Worm (Caenorhabditis elegans) whole organism, L2 larva: Measurements from ENCODE around the gene T03F6.9.
A peak's percentile ranks its signal among the peaks of the same experiment; 100 is the strongest.

Experiments used
- C34F6.9 ChIP-seq: fragments of 150-350 bp; optimal IDR thresholded peaks from 2 replicates; lab custom pipeline; 2014; ENCODE audit warnings: missing biosample characterization, missing genetic modification characterization
- F13H6.1 ChIP-seq: sonication (generic microtip); optimal IDR thresholded peaks from 2 replicates; lab custom pipeline; 2016; ENCODE audit warnings: missing genetic modification characterization, missing compliant biosample characterization
- R02D3.7 ChIP-seq: fragments of 150-350 bp; optimal IDR thresholded peaks from 2 replicates; lab custom pipeline; 2014; ENCODE audit warnings: missing biosample characterization, missing genetic modification characterization
- ZK546.5 ChIP-seq: sonication (generic microtip); optimal IDR thresholded peaks from 2 replicates; lab custom pipeline; 2017; ENCODE audit warnings: missing biosample characterization, missing genetic modification characterization
- alr-1 ChIP-seq: fragments of 150-350 bp; optimal IDR thresholded peaks from 2 replicates; lab custom pipeline; 2014; ENCODE audit warnings: missing biosample characterization, missing genetic modification characterization
- crh-2 ChIP-seq: sonication (generic microtip); optimal IDR thresholded peaks from 2 replicates; lab custom pipeline; 2017; ENCODE audit warnings: missing biosample characterization, missing genetic modification characterization
- elt-1 ChIP-seq: fragments of 150-350 bp; optimal IDR thresholded peaks from 2 replicates; lab custom pipeline; 2014; ENCODE audit warnings: missing biosample characterization, missing genetic modification characterization
- fos-1 ChIP-seq: fragments of 150-350 bp; optimal IDR thresholded peaks from 2 replicates; lab custom pipeline; 2014; ENCODE audit warnings: missing biosample characterization, missing genetic modification characterization
- gmeb-1 ChIP-seq: fragments of 150-350 bp; optimal IDR thresholded peaks from 2 replicates; lab custom pipeline; 2014; ENCODE audit warnings: missing biosample characterization, missing genetic modification characterization
- lin-11 ChIP-seq: fragments of 150-350 bp; sonication (generic microtip); optimal IDR thresholded peaks from 2 replicates; lab custom pipeline; 2014; ENCODE audit warnings: missing biosample characterization, missing genetic modification characterization, inconsistent platforms, mixed read lengths
- lin-13 ChIP-seq: fragments of 150-350 bp; optimal IDR thresholded peaks from 2 replicates; lab custom pipeline; 2014; ENCODE audit warnings: missing biosample characterization, missing genetic modification reagents, missing genetic modification characterization
- lin-39 ChIP-seq: fragments of 150-350 bp; optimal IDR thresholded peaks from 2 replicates; lab custom pipeline; 2014; ENCODE audit warnings: missing biosample characterization, missing genetic modification reagents, missing genetic modification characterization
- lsy-2 ChIP-seq, 2 experiments: fragments of 150-350 bp in 1 of 2; sonication (generic microtip) in 1 of 2; optimal IDR thresholded peaks; 2 replicates each; lab custom pipeline; 2014 to 2017; ENCODE audit warnings: missing biosample characterization in 2 of 2, missing genetic modification characterization in 2 of 2
- mbf-1 ChIP-seq: sonication (generic microtip); optimal IDR thresholded peaks from 2 replicates; lab custom pipeline; 2017; ENCODE audit warnings: missing biosample characterization, missing genetic modification characterization
- mdl-1 ChIP-seq, 2 experiments: fragments of 150-350 bp in 1 of 2; sonication (generic microtip) in 1 of 2; optimal IDR thresholded peaks; 2 replicates each; lab custom pipeline; 2017; ENCODE audit warnings: missing biosample characterization in 2 of 2, missing genetic modification characterization in 2 of 2
- nhr-10 ChIP-seq: sonication (generic microtip); optimal IDR thresholded peaks from 2 replicates; lab custom pipeline; 2017; ENCODE audit warnings: missing biosample characterization, missing genetic modification characterization
- nhr-11 ChIP-seq: fragments of 150-350 bp; optimal IDR thresholded peaks from 2 replicates; lab custom pipeline; 2014; ENCODE audit warnings: missing biosample characterization, missing genetic modification characterization
- nhr-129 ChIP-seq: fragments of 150-350 bp; optimal IDR thresholded peaks from 2 replicates; lab custom pipeline; 2014; ENCODE audit warnings: missing biosample characterization, missing genetic modification characterization
- nhr-21 ChIP-seq: fragments of 150-350 bp; optimal IDR thresholded peaks from 2 replicates; lab custom pipeline; 2014; ENCODE audit warnings: missing biosample characterization, missing genetic modification characterization
- nhr-23 ChIP-seq: fragments of 150-350 bp; optimal IDR thresholded peaks from 2 replicates; lab custom pipeline; 2014; ENCODE audit warnings: missing biosample characterization, missing genetic modification reagents, missing genetic modification characterization
- nhr-237 ChIP-seq: fragments of 150-350 bp; optimal IDR thresholded peaks from 2 replicates; lab custom pipeline; 2014; ENCODE audit warnings: missing biosample characterization, missing genetic modification characterization
- nhr-25 ChIP-seq: fragments of 150-350 bp; sonication (generic microtip); optimal IDR thresholded peaks from 3 replicates; lab custom pipeline; 2014; ENCODE audit warnings: missing biosample characterization, missing genetic modification characterization
- nhr-6 ChIP-seq: fragments of 150-350 bp; optimal IDR thresholded peaks from 2 replicates; lab custom pipeline; 2014; ENCODE audit warnings: missing biosample characterization, missing genetic modification characterization
- nhr-77 ChIP-seq: fragments of 150-350 bp; optimal IDR thresholded peaks from 2 replicates; lab custom pipeline; 2014; ENCODE audit warnings: missing biosample characterization, missing genetic modification characterization
- sem-4 ChIP-seq: fragments of 150-350 bp; optimal IDR thresholded peaks from 2 replicates; lab custom pipeline; 2014; ENCODE audit warnings: missing biosample characterization, missing genetic modification reagents, missing genetic modification characterization
- skn-1 ChIP-seq: sonication (generic microtip); optimal IDR thresholded peaks from 2 replicates; lab custom pipeline; 2017; ENCODE audit warnings: missing biosample characterization, missing genetic modification characterization
- sma-3 ChIP-seq: sonication (generic microtip); optimal IDR thresholded peaks from 2 replicates; lab custom pipeline; 2016; ENCODE audit warnings: missing genetic modification reagents, missing genetic modification characterization, missing compliant biosample characterization
- sma-9 ChIP-seq, 2 experiments: fragments of 150-350 bp in 1 of 2; sonication (generic microtip) in 1 of 2; optimal IDR thresholded peaks; 2 replicates each; lab custom pipeline; 2014 to 2016; ENCODE audit warnings: missing genetic modification characterization in 2 of 2, mild to moderate bottlenecking in 1 of 2, missing biosample characterization in 1 of 2, missing compliant biosample characterization in 1 of 2, missing genetic modification reagents in 1 of 2, moderate library complexity in 1 of 2
- unc-39 ChIP-seq: fragments of 150-350 bp; optimal IDR thresholded peaks from 2 replicates; lab custom pipeline; 2014; ENCODE audit warnings: missing biosample characterization, missing genetic modification characterization
- unc-55 ChIP-seq: fragments of 150-350 bp; sonication (generic microtip); optimal IDR thresholded peaks from 3 replicates; lab custom pipeline; 2014; ENCODE audit warnings: missing biosample characterization, missing genetic modification reagents, missing genetic modification characterization
- zag-1 ChIP-seq: fragments of 150-350 bp; optimal IDR thresholded peaks from 2 replicates; lab custom pipeline; 2014; ENCODE audit warnings: missing biosample characterization, missing genetic modification characterization
- ztf-11 ChIP-seq: sonication (generic microtip); optimal IDR thresholded peaks from 2 replicates; lab custom pipeline; 2017; ENCODE audit warnings: missing biosample characterization, missing genetic modification characterization
- ztf-4 ChIP-seq: fragments of 150-350 bp; optimal IDR thresholded peaks from 2 replicates; lab custom pipeline; 2014; ENCODE audit warnings: missing biosample characterization, missing genetic modification characterization

Gene T03F6.9

DNA sequence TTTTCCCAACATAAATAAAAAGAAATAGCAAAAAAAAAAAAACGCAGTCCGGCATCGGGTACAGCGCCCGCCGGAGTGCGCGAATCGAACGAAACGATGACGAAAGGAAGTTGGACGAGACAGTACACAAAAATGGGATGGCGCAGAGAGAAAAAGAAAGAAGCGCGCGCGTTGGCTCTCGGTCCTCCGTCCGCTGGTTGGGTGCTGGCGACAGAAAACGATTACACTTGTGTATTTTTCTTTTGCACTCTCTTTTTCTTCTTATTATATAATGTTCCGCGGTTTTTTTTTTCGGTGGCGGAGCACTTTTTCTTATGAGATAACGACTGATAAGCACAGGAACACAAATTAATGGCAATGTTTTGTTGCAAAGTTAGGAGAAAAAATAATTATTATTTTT, 6.4 kb upstream of the T03F6.9 start:
- TF ChIP-seq unc-55 (GFP tag; lab: Kevin White, UChicago) (peak; percentile 54), nhr-129 (peak; percentile 24), zag-1 (tag; lab: Kevin White, UChicago) (peak; percentile 13), R02D3.7 (tag; lab: Kevin White, UChicago) (no peak), nhr-237 (tag; lab: Kevin White, UChicago) (no peak), elt-1 (tag; lab: Kevin White, UChicago) (no peak), lsy-2 (tag; optimal IDR thresholded peaks at IDR 0.05; lab: Kevin White, UChicago) (peak; percentile 8 to 67), C34F6.9 (tag; lab: Kevin White, UChicago) (peak; percentile 40), lin-13 (GFP tag; lab: Kevin White, UChicago) (no peak), mdl-1 (tag; optimal IDR thresholded peaks at IDR 0.05; lab: Kevin White, UChicago) (peak in 1 of 2 experiments; percentile 19), fos-1 (tag; lab: Kevin White, UChicago) (peak; percentile 86), sma-9 (GFP tag; optimal IDR thresholded peaks at IDR 0.05; lab: Kevin White, UChicago) (no peak), sma-9 (tag; optimal IDR thresholded peaks at IDR 0.05; lab: Kevin White, UChicago) (no peak), unc-39 (tag; lab: Kevin White, UChicago) (no peak), gmeb-1 (tag; lab: Kevin White, UChicago) (peak; percentile 24), nhr-6 (no peak), skn-1 (no peak), lin-11 (tag; lab: Kevin White, UChicago) (peak; percentile 36), nhr-10 (no peak), F13H6.1 (peak; percentile 77), sma-3 (GFP tag; lab: Kevin White, UChicago) (peak; percentile 32), ZK546.5 (no peak), crh-2 (tag; lab: Kevin White, UChicago) (peak; percentile 52)

DNA sequence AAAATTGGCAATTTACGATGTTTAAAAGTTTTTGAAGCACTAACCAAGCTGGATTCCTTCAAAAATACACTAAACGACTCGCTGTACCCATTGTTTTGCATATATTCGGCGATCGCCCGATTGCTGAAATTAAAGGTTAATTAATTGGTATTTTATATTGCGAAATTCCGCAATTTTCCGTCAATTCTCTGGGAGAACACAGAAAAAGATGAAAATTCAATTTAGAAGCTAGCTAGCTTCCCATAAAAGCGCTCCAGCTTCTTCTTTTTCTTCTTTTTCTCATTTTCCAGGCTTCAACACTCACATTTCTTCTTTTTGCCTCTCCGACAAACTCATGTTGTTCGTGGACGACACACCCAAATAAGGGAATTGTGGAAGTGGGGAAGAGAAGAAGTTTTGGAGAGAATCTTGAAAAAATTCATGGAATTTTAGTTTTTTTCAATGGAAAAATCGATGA, 5.5 kb upstream of the T03F6.9 start, which contains the start of gene lis-1:
lis-1 (minus strand) TSS at position 407 of the 457 bp plus-strand sequence.
- TF ChIP-seq lsy-2 (tag; optimal IDR thresholded peaks at IDR 0.05; lab: Kevin White, UChicago) (peak in 1 of 2 experiments; percentile 46), crh-2 (tag; lab: Kevin White, UChicago) (no peak)

DNA sequence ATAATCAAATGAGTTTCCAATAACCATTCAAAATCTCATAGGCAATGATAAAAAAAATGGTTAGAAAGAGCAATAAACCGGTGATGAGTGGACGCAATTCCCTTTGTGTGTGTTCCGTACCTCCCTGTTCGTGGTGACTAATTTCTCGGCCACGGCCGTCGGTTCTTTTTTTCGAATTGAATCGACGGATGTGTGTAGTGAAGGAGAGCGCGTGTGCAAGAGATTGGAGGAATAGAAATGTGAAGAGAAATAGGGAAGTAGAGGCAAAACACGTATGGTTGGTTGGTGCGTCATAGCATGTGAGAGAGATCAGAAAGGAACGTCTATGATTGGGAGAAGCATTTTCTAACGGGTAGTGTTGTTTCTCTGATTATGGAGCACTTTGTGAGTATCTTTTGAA, 11.0 kb downstream of the T03F6.9 start:
- peak; percentile 99 for TF ChIP-seq fos-1 (tag; lab: Kevin White, UChicago)
- TF ChIP-seq nhr-129 = peak; percentile 74
- peak; percentile 37 for TF ChIP-seq sma-9 (GFP tag; optimal IDR thresholded peaks at IDR 0.05; lab: Kevin White, UChicago)
- TF ChIP-seq sma-9 (tag; optimal IDR thresholded peaks at IDR 0.05; lab: Kevin White, UChicago) = no peak
- peak; percentile 32 for TF ChIP-seq nhr-21 (tag; lab: Kevin White, UChicago)
- peak in 1 of 2 experiments; percentile 65 for TF ChIP-seq lsy-2 (tag; optimal IDR thresholded peaks at IDR 0.05; lab: Kevin White, UChicago)
- no peak for TF ChIP-seq nhr-77 (tag; lab: Kevin White, UChicago)
- TF ChIP-seq sem-4 (tag; lab: Kevin White, UChicago) = no peak
- no peak for TF ChIP-seq alr-1 (tag; lab: Kevin White, UChicago)
- no peak for TF ChIP-seq ztf-11
- TF ChIP-seq zag-1 (tag; lab: Kevin White, UChicago) = no peak
- TF ChIP-seq C34F6.9 (tag; lab: Kevin White, UChicago) = peak; percentile 86
- no peak for TF ChIP-seq lin-39 (tag; lab: Kevin White, UChicago)
- peak; percentile 16 for TF ChIP-seq lin-13 (GFP tag; lab: Kevin White, UChicago)
- TF ChIP-seq elt-1 (tag; lab: Kevin White, UChicago) = no peak
- TF ChIP-seq unc-55 (GFP tag; lab: Kevin White, UChicago) = peak; percentile 59
- TF ChIP-seq nhr-23 (tag; lab: Kevin White, UChicago) = no peak
- TF ChIP-seq nhr-237 (tag; lab: Kevin White, UChicago) = no peak
- no peak for TF ChIP-seq nhr-11
- TF ChIP-seq lin-11 (tag; lab: Kevin White, UChicago) = peak; percentile 21
- TF ChIP-seq mdl-1 (tag; optimal IDR thresholded peaks at IDR 0.05; lab: Kevin White, UChicago) = peak; percentile 5 to 23
- TF ChIP-seq nhr-25 (tag; lab: Kevin White, UChicago) = peak; percentile 56
- peak; percentile 25 for TF ChIP-seq crh-2 (tag; lab: Kevin White, UChicago)

DNA sequence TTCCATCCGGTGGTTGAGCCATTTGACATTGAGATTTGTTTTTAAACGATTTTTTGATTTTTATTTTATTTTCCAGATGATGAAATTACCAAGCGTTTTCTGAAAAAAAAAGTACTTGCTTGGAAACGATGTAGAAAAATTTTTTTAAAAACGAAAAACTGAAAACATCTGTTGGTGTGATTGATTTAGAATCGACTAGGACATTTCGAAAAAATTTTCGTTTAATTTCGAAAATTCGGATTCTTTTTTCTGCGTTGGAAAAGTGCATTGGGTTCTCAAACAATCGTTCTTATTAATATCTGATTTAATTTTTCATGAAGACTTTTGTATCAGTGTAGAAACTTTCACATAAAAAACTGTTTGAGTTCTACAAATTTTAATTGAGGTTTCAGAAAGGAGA, 11.6 kb downstream of the T03F6.9 start, which contains the start of gene F53A2.9:
F53A2.9 (minus strand) TSS at position 101 of the 400 bp plus-strand sequence.
- no peak for TF ChIP-seq mbf-1
- no peak for TF ChIP-seq unc-39 (tag; lab: Kevin White, UChicago)
- no peak for TF ChIP-seq lin-11 (tag; lab: Kevin White, UChicago)
- no peak for TF ChIP-seq nhr-129

DNA sequence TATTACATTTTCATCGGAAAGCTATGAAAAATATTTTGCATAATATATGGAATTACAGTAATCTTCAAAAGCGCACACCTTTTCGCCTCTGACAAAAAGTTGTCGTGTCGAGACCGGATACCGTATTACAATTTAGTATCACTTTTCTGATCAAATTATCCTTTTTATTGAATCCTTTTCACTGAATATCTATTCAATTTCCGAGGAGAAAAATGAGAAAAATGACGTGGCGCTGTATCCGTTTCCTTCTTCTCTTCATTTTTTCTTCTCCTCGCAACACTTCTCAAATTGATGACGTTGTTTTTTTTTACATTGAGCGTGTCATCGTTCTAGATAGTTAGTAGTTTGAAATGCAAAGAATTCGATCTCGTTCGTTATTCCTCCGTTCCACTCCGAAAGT, 19.9 kb downstream of the T03F6.9 start:
- no peak for TF ChIP-seq ztf-4 (tag; lab: Kevin White, UChicago)
- peak; percentile 76 for TF ChIP-seq crh-2 (tag; lab: Kevin White, UChicago)
- no peak for TF ChIP-seq sem-4 (tag; lab: Kevin White, UChicago)
- no peak for TF ChIP-seq nhr-25 (tag; lab: Kevin White, UChicago)
- no peak for TF ChIP-seq sma-3 (GFP tag; lab: Kevin White, UChicago)
- peak in 1 of 2 experiments; percentile 47 for TF ChIP-seq lsy-2 (tag; optimal IDR thresholded peaks at IDR 0.05; lab: Kevin White, UChicago)
- peak; percentile 4 for TF ChIP-seq unc-55 (GFP tag; lab: Kevin White, UChicago)
